In the genomic region with DNA sequence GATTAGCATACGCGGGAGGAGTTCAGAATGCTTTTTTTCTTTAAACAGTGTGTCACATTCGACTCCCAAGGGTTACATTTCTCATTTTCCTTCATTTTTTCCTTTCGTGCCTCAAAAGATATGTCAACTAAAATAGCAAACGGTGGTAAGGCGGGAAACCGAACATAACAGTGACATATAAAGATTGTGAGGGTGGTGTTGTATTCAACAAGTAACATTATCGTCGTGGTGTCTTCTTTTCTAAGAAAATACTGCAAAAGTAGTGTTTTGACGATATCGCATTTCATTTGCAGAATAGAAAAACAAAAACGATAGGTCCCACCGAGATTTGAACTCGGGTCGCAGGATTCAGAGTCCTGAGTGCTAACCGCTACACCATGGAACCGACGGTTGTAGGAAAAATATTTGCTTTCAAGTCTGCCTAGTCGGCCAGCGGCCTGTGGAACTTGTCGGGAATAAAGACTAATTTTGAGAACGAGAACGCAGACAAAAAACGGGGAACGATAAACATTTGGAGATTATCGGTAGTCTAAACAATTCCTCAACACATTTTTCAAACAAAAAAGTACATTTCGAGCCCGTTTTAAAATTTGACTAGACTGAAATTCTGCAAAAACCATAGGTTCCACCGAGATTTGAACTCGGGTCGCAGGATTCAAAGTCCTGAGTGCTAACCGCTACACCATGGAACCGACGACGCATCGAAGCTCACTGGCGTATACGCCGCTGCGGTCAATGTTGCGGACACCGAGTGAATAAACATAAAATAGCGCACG, we compare ENCODE assay signal across 5 worm cellular contexts.
A peak's percentile ranks its signal among the peaks of the same experiment; 100 is the strongest.
TF ChIP-seq lines count a peak whose summit lies in the region.

No protein-coding gene starts in this region.

TF ChIP-seq in whole organism, L1 larva, 84 proteins besides CTCF, POLR2A, EP300 and RAD21:
- TF ChIP-seq rnt-1 (tag; optimal IDR thresholded peaks at IDR 0.05; lab: Kevin White, UChicago) (peak; percentile 21), lin-35 (GFP tag; optimal IDR thresholded peaks at IDR 0.05; lab: Kevin White, UChicago) (peak in 1 of 2 experiments; percentile 10), nhr-19 (GFP tag; conservative IDR thresholded peaks at IDR 0.05; lab: Robert Waterston, UW) (peak; percentile 34), lsy-2 (tag; optimal IDR thresholded peaks at IDR 0.05; lab: Kevin White, UChicago) (peak in 1 of 2 experiments; percentile 24), isw-1 (GFP tag; IDR thresholded peaks at IDR 0.05; lab: Robert Waterston, UW) (no peak), dpl-1 (GFP tag; optimal IDR thresholded peaks at IDR 0.05; lab: Kevin White, UChicago) (no peak), nhr-71 (tag; optimal IDR thresholded peaks at IDR 0.05; lab: Kevin White, UChicago) (peak; percentile 13), unc-86 (tag; optimal IDR thresholded peaks at IDR 0.05; lab: Kevin White, UChicago) (no peak), nhr-28 (tag; optimal IDR thresholded peaks at IDR 0.05; lab: Kevin White, UChicago) (no peak), Y116A8C.19 (tag; optimal IDR thresholded peaks at IDR 0.05; lab: Kevin White, UChicago; ENCODE audit: borderline replicate concordance) (no peak), ets-5 (GFP tag; IDR thresholded peaks at IDR 0.05; lab: Robert Waterston, UW) (no peak), mdl-1 (tag; optimal IDR thresholded peaks at IDR 0.05; lab: Kevin White, UChicago) (no peak), nhr-90 (tag; optimal IDR thresholded peaks at IDR 0.05; lab: Kevin White, UChicago; ENCODE audit: poor library complexity) (no peak), efl-1 (optimal IDR thresholded peaks at IDR 0.05; lab: Kevin White, UChicago) (peak in 1 of 2 experiments; percentile 10), efl-1 (GFP tag; optimal IDR thresholded peaks at IDR 0.05 in 1 of 2; lab: Kevin White, UChicago) (peak in 1 of 2 experiments; percentile 87), xbp-1 (tag; optimal IDR thresholded peaks at IDR 0.05; lab: Kevin White, UChicago) (no peak)
TF ChIP-seq in whole organism, L1 larva: peak in this region for 6.

TF ChIP-seq in whole organism, L3 larva, 47 proteins besides CTCF, POLR2A, EP300 and RAD21:
- TF ChIP-seq ceh-82 (tag; optimal IDR thresholded peaks at IDR 0.05; lab: Kevin White, UChicago) (no peak), pqm-1 (tag; optimal IDR thresholded peaks at IDR 0.05; lab: Kevin White, UChicago) (no peak), nhr-43 (tag; optimal IDR thresholded peaks at IDR 0.05; lab: Kevin White, UChicago; ENCODE audit: poor library complexity, severe bottlenecking) (no peak), hmg-11 (tag; optimal IDR thresholded peaks at IDR 0.05; lab: Kevin White, UChicago) (peak; percentile 35), elt-2 (tag; optimal IDR thresholded peaks at IDR 0.05; lab: Kevin White, UChicago) (peak; percentile 26), nhr-28 (tag; optimal IDR thresholded peaks at IDR 0.05; lab: Kevin White, UChicago) (no peak)

TF ChIP-seq in whole organism, early embryonic, 17 proteins besides CTCF, POLR2A, EP300 and RAD21:
- no peak for TF ChIP-seq aly-1 (tag; optimal IDR thresholded peaks at IDR 0.05; lab: Kevin White, UChicago)
- TF ChIP-seq hmbx-1 (tag; optimal IDR thresholded peaks at IDR 0.05; lab: Kevin White, UChicago), result no peak
- TF ChIP-seq tbx-37 (GFP tag; conservative IDR thresholded peaks at IDR 0.05; lab: Robert Waterston, UW), result peak; percentile 57
- TF ChIP-seq tra-4 (tag; optimal IDR thresholded peaks at IDR 0.05; lab: Kevin White, UChicago), result no peak
- no peak for TF ChIP-seq ama-1 (optimal IDR thresholded peaks at IDR 0.05; lab: Kevin White, UChicago)
- TF ChIP-seq pes-1 (GFP tag; IDR thresholded peaks at IDR 0.05; lab: Robert Waterston, UW), result peak; percentile 58; the same call in 1 of the 2 replicates
- TF ChIP-seq hnd-1 (tag; optimal IDR thresholded peaks at IDR 0.05; lab: Kevin White, UChicago), result no peak
- TF ChIP-seq sea-1 (GFP tag; conservative IDR thresholded peaks at IDR 0.05; lab: Robert Waterston, UW), result peak; percentile 60; the same call in 1 of the 2 replicates
- peak; percentile 31 for TF ChIP-seq hmg-4 (GFP tag; optimal IDR thresholded peaks at IDR 0.05; lab: Kevin White, UChicago)
- TF ChIP-seq tbx-11 (GFP tag; IDR thresholded peaks at IDR 0.05; lab: Robert Waterston, UW), result 0 out of 2 replicates have a peak, but pooled peaks have one; percentile 45
- TF ChIP-seq ets-7 (tag; optimal IDR thresholded peaks at IDR 0.05; lab: Kevin White, UChicago), result no peak
- no peak for TF ChIP-seq ceh-13 (GFP tag; optimal IDR thresholded peaks at IDR 0.05; lab: Kevin White, UChicago)
- no peak for TF ChIP-seq B0310.2 (tag; optimal IDR thresholded peaks at IDR 0.05; lab: Kevin White, UChicago)
- TF ChIP-seq scrt-1 (GFP tag; IDR thresholded peaks at IDR 0.05; lab: Robert Waterston, UW), result 0 out of 2 replicates have a peak, but pooled peaks have one; percentile 35
- peak; percentile 29 for TF ChIP-seq ceh-36 (tag; optimal IDR thresholded peaks at IDR 0.05; lab: Kevin White, UChicago)
- no peak for TF ChIP-seq F13C5.2 (tag; optimal IDR thresholded peaks at IDR 0.05; lab: Kevin White, UChicago)
- TF ChIP-seq flt-1 (GFP tag; IDR thresholded peaks at IDR 0.05; lab: Robert Waterston, UW), result peak; percentile 46; the same call in 1 of the 2 replicates

TF ChIP-seq in whole organism, midembryonic, 9 proteins besides CTCF, POLR2A, EP300 and RAD21:
- peak; percentile 23 for TF ChIP-seq med-1 (GFP tag; optimal IDR thresholded peaks at IDR 0.05; lab: Kevin White, UChicago; ENCODE audit: insufficient read depth)
- TF ChIP-seq cog-1 (tag; optimal IDR thresholded peaks at IDR 0.05; lab: Kevin White, UChicago), result no peak
- peak; percentile 52; the same call in 1 of the 2 replicates for TF ChIP-seq tab-1 (GFP tag; IDR thresholded peaks at IDR 0.05; lab: Robert Waterston, UW)
- 0 out of 2 replicates have a peak, but pooled peaks have one; percentile 5 for TF ChIP-seq ref-1 (GFP tag; conservative IDR thresholded peaks at IDR 0.05; lab: Robert Waterston, UW)
- TF ChIP-seq klf-2 (GFP tag; conservative IDR thresholded peaks at IDR 0.05; lab: Robert Waterston, UW), result no peak
- peak; percentile 66 for TF ChIP-seq flt-1 (GFP tag; IDR thresholded peaks at IDR 0.05; lab: Robert Waterston, UW)
- no peak for TF ChIP-seq ztf-29 (GFP tag; IDR thresholded peaks at IDR 0.05; lab: Robert Waterston, UW)
- TF ChIP-seq ztf-23 (GFP tag; IDR thresholded peaks at IDR 0.05; lab: Robert Waterston, UW), result 0 out of 2 replicates have a peak, but pooled peaks have one; percentile 38
- peak; percentile 53; the same call in 1 of the 2 replicates for TF ChIP-seq T22C8.4 (GFP tag; IDR thresholded peaks at IDR 0.05; lab: Robert Waterston, UW)
TF ChIP-seq in whole organism, midembryonic: peak in this region for 6.

TF ChIP-seq in whole organism, young adult, 124 proteins besides CTCF, POLR2A, EP300 and RAD21 (continues in another document):
- TF ChIP-seq rpc-1 (optimal IDR thresholded peaks at IDR 0.05; lab: Kevin White, UChicago), result peak; percentile 71
- TF ChIP-seq rpc-1 (tag; optimal IDR thresholded peaks at IDR 0.05; lab: Kevin White, UChicago), result peak; percentile 80
- TF ChIP-seq hsf-1 (GFP tag; IDR thresholded peaks at IDR 0.05; lab: Robert Waterston, UW), result peak; percentile 59; the same call in 1 of the 2 replicates
- TF ChIP-seq dox-1 (GFP tag; IDR thresholded peaks at IDR 0.05; lab: Robert Waterston, UW), result peak; percentile 50
- TF ChIP-seq Y79H2A.3 (GFP tag; conservative IDR thresholded peaks at IDR 0.05; lab: Robert Waterston, UW), result no peak
- peak; percentile 38 for TF ChIP-seq lsy-27 (tag; optimal IDR thresholded peaks at IDR 0.05; lab: Kevin White, UChicago; ENCODE audit: borderline replicate concordance, insufficient read depth)
- peak; percentile 3 for TF ChIP-seq T26A5.8 (tag; optimal IDR thresholded peaks at IDR 0.05; lab: Kevin White, UChicago)
- peak; percentile 53 for TF ChIP-seq hmg-1.2 (GFP tag; IDR thresholded peaks at IDR 0.05; lab: Robert Waterston, UW)
- TF ChIP-seq ceh-79 (tag; optimal IDR thresholded peaks at IDR 0.05; lab: Kevin White, UChicago), result no peak
- TF ChIP-seq ZK185.1 (tag; optimal IDR thresholded peaks at IDR 0.05; lab: Kevin White, UChicago; ENCODE audit: poor library complexity, severe bottlenecking), result peak; percentile 43
- TF ChIP-seq egrh-3 (GFP tag; IDR thresholded peaks at IDR 0.05; lab: Robert Waterston, UW), result no peak
- peak; percentile 18 for TF ChIP-seq tlf-1 (GFP tag; optimal IDR thresholded peaks at IDR 0.05; lab: Kevin White, UChicago)
- TF ChIP-seq nfyb-1 (GFP tag; IDR thresholded peaks at IDR 0.05; lab: Robert Waterston, UW), result peak; percentile 41; the same call in 1 of the 2 replicates
- TF ChIP-seq pbrm-1 (GFP tag; IDR thresholded peaks at IDR 0.05; lab: Robert Waterston, UW), result no peak
- peak; percentile 33; the same call in 1 of the 2 replicates for TF ChIP-seq B0336.3 (GFP tag; IDR thresholded peaks at IDR 0.05; lab: Robert Waterston, UW)
- 0 out of 2 replicates have a peak, but pooled peaks have one; percentile 40 for TF ChIP-seq attf-6 (GFP tag; IDR thresholded peaks at IDR 0.05; lab: Robert Waterston, UW)
- TF ChIP-seq nhr-90 (tag; optimal IDR thresholded peaks at IDR 0.05; lab: Kevin White, UChicago), result peak; percentile 17
- 0 out of 2 replicates have a peak, but pooled peaks have one; percentile 20 for TF ChIP-seq Y95B8A.8 (GFP tag; IDR thresholded peaks at IDR 0.05; lab: Robert Waterston, UW)
- TF ChIP-seq mel-28 (tag; optimal IDR thresholded peaks at IDR 0.05; lab: Kevin White, UChicago; ENCODE audit: borderline replicate concordance), result no peak
- TF ChIP-seq ceh-91 (GFP tag; IDR thresholded peaks at IDR 0.05; lab: Robert Waterston, UW), result no peak
- no peak for TF ChIP-seq ztf-28 (GFP tag; IDR thresholded peaks at IDR 0.05; lab: Robert Waterston, UW)
- peak; percentile 40; the same call in 1 of the 2 replicates for TF ChIP-seq mcd-1 (GFP tag; IDR thresholded peaks at IDR 0.05; lab: Robert Waterston, UW)
- TF ChIP-seq ztf-22 (GFP tag; optimal IDR thresholded peaks at IDR 0.05; lab: Kevin White, UChicago), result no peak
- peak; percentile 13 for TF ChIP-seq lin-54 (GFP tag; optimal IDR thresholded peaks at IDR 0.05; lab: Kevin White, UChicago)
- TF ChIP-seq Y53F4B.3 (GFP tag; IDR thresholded peaks at IDR 0.05; lab: Robert Waterston, UW), result no peak
- TF ChIP-seq D2030.7 (GFP tag; IDR thresholded peaks at IDR 0.05; lab: Robert Waterston, UW), result peak; percentile 28; the same call in 1 of the 2 replicates
- peak; percentile 11 for TF ChIP-seq atf-7 (tag; optimal IDR thresholded peaks at IDR 0.05; lab: Kevin White, UChicago)
- peak; percentile 86 for TF ChIP-seq snpc-1.1 (tag; optimal IDR thresholded peaks at IDR 0.05; lab: Kevin White, UChicago; ENCODE audit: insufficient read depth)
- TF ChIP-seq K11D2.4 (GFP tag; IDR thresholded peaks at IDR 0.05; lab: Robert Waterston, UW), result no peak
- TF ChIP-seq let-526 (GFP tag; IDR thresholded peaks at IDR 0.05; lab: Robert Waterston, UW), result 0 out of 2 replicates have a peak, but pooled peaks have one; percentile 24
- TF ChIP-seq mxl-1 (tag; optimal IDR thresholded peaks at IDR 0.05; lab: Kevin White, UChicago), result peak; percentile 40
- TF ChIP-seq tbx-9 (tag; optimal IDR thresholded peaks at IDR 0.05; lab: Kevin White, UChicago; ENCODE audit: borderline replicate concordance), result no peak
- TF ChIP-seq attf-5 (GFP tag; optimal IDR thresholded peaks at IDR 0.05; lab: Kevin White, UChicago), result peak; percentile 19
